Worm (Caenorhabditis elegans) whole organism, midembryonic: ENCODE results near the gene R102.1.

Source experiments
- cog-1 ChIP-seq: sonication (generic microtip); optimal IDR thresholded peaks from 2 replicates; lab custom pipeline; 2016; ENCODE audit warnings: missing genetic modification characterization, missing compliant biosample characterization
- flt-1 ChIP-seq: fragments of 200-800 bp; sonication (Bioruptor generic); IDR thresholded peaks from 2 replicates; pipeline ENCODE4 v1.3.6; 2022; ENCODE audit warnings: missing genetic modification characterization, missing compliant biosample characterization

- TF ChIP-seq cog-1 (tag; lab: Kevin White, UChicago) (no peak), flt-1 (GFP tag; lab: Robert Waterston, UW) (no peak)
These were observed 46.9 kb upstream of the R102.1 start, which contains the start of gene F56C4.2 for ce11 chrIV:10638977-10639376.
